Worm (Caenorhabditis elegans) whole organism, late embryonic: Measurements from ENCODE around the gene hpo-28.

Experiments used
- C08G9.2 ChIP-seq: sonication (generic microtip); optimal IDR thresholded peaks from 2 replicates; lab custom pipeline; 2016; ENCODE audit warnings: mild to moderate bottlenecking, missing genetic modification characterization, moderate library complexity, missing compliant biosample characterization
- C38D4.7 ChIP-seq: fragments of 200-800 bp; sonication (Bioruptor generic); optimal IDR thresholded peaks from 2 replicates; lab custom pipeline; 2018; ENCODE audit warnings: mild to moderate bottlenecking, missing genetic modification characterization, moderate library complexity, missing compliant biosample characterization
- K09A11.1 ChIP-seq: sonication (generic microtip); optimal IDR thresholded peaks from 2 replicates; lab custom pipeline; 2017; ENCODE audit warnings: antibody characterized with exemption, mild to moderate bottlenecking, missing genetic modification characterization, missing compliant biosample characterization; ENCODE audit not compliant: insufficient read depth
- ceh-18 ChIP-seq: sonication (generic microtip); optimal IDR thresholded peaks from 2 replicates; lab custom pipeline; 2016; ENCODE audit warnings: missing genetic modification characterization, missing compliant biosample characterization
- ceh-19 ChIP-seq: fragments of 200-800 bp; sonication (Bioruptor generic); optimal IDR thresholded peaks from 2 replicates; lab custom pipeline; 2018; ENCODE audit warnings: mild to moderate bottlenecking, missing genetic modification characterization, missing compliant biosample characterization
- ceh-22 ChIP-seq: sonication (generic microtip); optimal IDR thresholded peaks from 2 replicates; lab custom pipeline; 2017; ENCODE audit warnings: missing biosample characterization, missing genetic modification characterization
- ceh-24 ChIP-seq: sonication (generic microtip); optimal IDR thresholded peaks from 2 replicates; lab custom pipeline; 2016; ENCODE audit warnings: mild to moderate bottlenecking, missing genetic modification characterization, missing compliant biosample characterization
- ceh-31 ChIP-seq: sonication (generic microtip); optimal IDR thresholded peaks from 2 replicates; lab custom pipeline; 2016; ENCODE audit warnings: missing genetic modification characterization, missing compliant biosample characterization
- ceh-34 ChIP-seq: sonication (generic microtip); optimal IDR thresholded peaks from 2 replicates; lab custom pipeline; 2016; ENCODE audit warnings: mild to moderate bottlenecking, missing genetic modification characterization, missing compliant biosample characterization
- ceh-48 ChIP-seq: sonication (generic microtip); optimal IDR thresholded peaks from 2 replicates; lab custom pipeline; 2016; ENCODE audit warnings: missing genetic modification characterization, inconsistent platforms, missing compliant biosample characterization
- dmd-4 ChIP-seq: sonication (generic microtip); optimal IDR thresholded peaks from 2 replicates; lab custom pipeline; 2016; ENCODE audit warnings: borderline replicate concordance, missing genetic modification characterization, missing compliant biosample characterization
- dve-1 ChIP-seq: sonication (generic microtip); optimal IDR thresholded peaks from 2 replicates; lab custom pipeline; 2017; ENCODE audit warnings: antibody characterized with exemption, mild to moderate bottlenecking, missing genetic modification characterization, missing compliant biosample characterization
- elt-2 ChIP-seq: sonication (generic microtip); optimal IDR thresholded peaks from 2 replicates; lab custom pipeline; 2016; ENCODE audit warnings: missing genetic modification reagents, missing genetic modification characterization, missing compliant biosample characterization
- ets-4 ChIP-seq: sonication (generic microtip); optimal IDR thresholded peaks from 2 replicates; lab custom pipeline; 2016; ENCODE audit warnings: missing genetic modification characterization, missing compliant biosample characterization
- gmeb-2 ChIP-seq: sonication (generic microtip); optimal IDR thresholded peaks from 2 replicates; lab custom pipeline; 2016; ENCODE audit warnings: missing genetic modification characterization, inconsistent platforms, missing compliant biosample characterization
- hlh-15 ChIP-seq: sonication (generic microtip); optimal IDR thresholded peaks from 2 replicates; lab custom pipeline; 2016; ENCODE audit warnings: missing genetic modification characterization, missing compliant biosample characterization
- hlh-30 ChIP-seq: sonication (generic microtip); optimal IDR thresholded peaks from 2 replicates; lab custom pipeline; 2017; ENCODE audit warnings: antibody characterized with exemption, missing genetic modification characterization, missing compliant biosample characterization; ENCODE audit not compliant: insufficient read depth
- hlh-6 ChIP-seq: sonication (generic microtip); optimal IDR thresholded peaks from 2 replicates; lab custom pipeline; 2016; ENCODE audit warnings: missing genotype, missing genetic modification characterization, missing compliant biosample characterization
- lim-6 ChIP-seq: sonication (generic microtip); optimal IDR thresholded peaks from 2 replicates; lab custom pipeline; 2016; ENCODE audit warnings: missing genetic modification characterization, missing compliant biosample characterization
- madf-2 ChIP-seq: sonication (generic microtip); optimal IDR thresholded peaks from 2 replicates; lab custom pipeline; 2017; ENCODE audit warnings: missing genetic modification characterization, missing compliant biosample characterization
- mec-3 ChIP-seq: sonication (generic microtip); optimal IDR thresholded peaks from 2 replicates; lab custom pipeline; 2016; ENCODE audit warnings: borderline replicate concordance, missing genetic modification characterization, missing compliant biosample characterization
- nfya-1 ChIP-seq: sonication (generic microtip); optimal IDR thresholded peaks from 2 replicates; lab custom pipeline; 2017; ENCODE audit warnings: missing genetic modification characterization, mild to moderate bottlenecking, missing compliant biosample characterization, antibody characterized with exemption, moderate library complexity
- npax-4 ChIP-seq: sonication (generic microtip); optimal IDR thresholded peaks from 2 replicates; lab custom pipeline; 2016; ENCODE audit warnings: missing genetic modification characterization, missing compliant biosample characterization
- odd-2 ChIP-seq: sonication (generic microtip); optimal IDR thresholded peaks from 2 replicates; lab custom pipeline; 2017; ENCODE audit warnings: antibody characterized with exemption, mild to moderate bottlenecking, missing genetic modification characterization, missing compliant biosample characterization
- pag-3 ChIP-seq: sonication (generic microtip); optimal IDR thresholded peaks from 2 replicates; lab custom pipeline; 2016; ENCODE audit warnings: missing compliant biosample characterization, missing genetic modification characterization, borderline replicate concordance
- pax-1 ChIP-seq: fragments of 150-350 bp; optimal IDR thresholded peaks from 2 replicates; lab custom pipeline; 2014; ENCODE audit warnings: missing biosample characterization, missing genetic modification characterization
- pros-1 ChIP-seq: fragments of 150-350 bp; optimal IDR thresholded peaks from 2 replicates; lab custom pipeline; 2014; ENCODE audit warnings: missing biosample characterization, missing genetic modification reagents, missing genetic modification characterization
- rnt-1 ChIP-seq: sonication (generic microtip); optimal IDR thresholded peaks from 2 replicates; lab custom pipeline; 2016; ENCODE audit warnings: missing genetic modification characterization, missing compliant biosample characterization
- sdc-2 ChIP-seq: sonication (generic microtip); optimal IDR thresholded peaks from 2 replicates; lab custom pipeline; 2016; ENCODE audit warnings: missing genotype, missing genetic modification characterization, missing compliant biosample characterization
- syd-9 ChIP-seq: sonication (generic microtip); optimal IDR thresholded peaks from 2 replicates; lab custom pipeline; 2016; ENCODE audit warnings: mild to moderate bottlenecking, missing genetic modification characterization, moderate library complexity, missing compliant biosample characterization
- tbx-2 ChIP-seq: sonication (generic microtip); optimal IDR thresholded peaks from 2 replicates; lab custom pipeline; 2016; ENCODE audit warnings: missing genetic modification characterization, missing compliant biosample characterization
- ttx-3 ChIP-seq: sonication (generic microtip); optimal IDR thresholded peaks from 2 replicates; lab custom pipeline; 2016; ENCODE audit warnings: missing genetic modification reagents, missing genetic modification characterization, missing compliant biosample characterization
- unc-42 ChIP-seq: sonication (generic microtip); optimal IDR thresholded peaks from 2 replicates; lab custom pipeline; 2016; ENCODE audit warnings: missing genotype, missing genetic modification characterization, missing compliant biosample characterization
- unc-55 ChIP-seq: sonication (generic microtip); optimal IDR thresholded peaks from 2 replicates; lab custom pipeline; 2017; ENCODE audit warnings: missing biosample characterization, missing genetic modification reagents, missing genetic modification characterization

hpo-28 gene

DNA sequence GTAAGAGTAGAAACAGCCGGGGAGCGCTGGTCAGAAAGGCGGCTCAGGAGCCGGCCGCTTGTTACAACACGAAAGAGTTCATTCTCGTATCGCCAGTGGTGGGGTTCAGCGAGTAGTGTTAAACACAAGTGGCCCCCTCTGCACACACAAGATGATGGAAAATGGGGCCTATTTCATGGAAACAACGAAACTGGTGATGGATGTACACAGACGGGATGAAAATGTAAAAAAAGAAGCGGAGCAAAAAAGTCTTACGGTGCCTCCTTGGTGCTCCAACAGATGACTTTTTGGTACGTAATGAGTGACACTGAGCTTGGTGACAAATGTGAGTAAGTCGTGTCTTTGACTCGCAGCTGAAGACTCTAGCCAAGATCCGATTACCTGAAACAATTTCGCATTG is 1.1 kb downstream of the hpo-28 start:
- no peak for TF ChIP-seq hlh-30 (tag; lab: Kevin White, UChicago)
- peak; percentile 8 for TF ChIP-seq ceh-34 (tag; lab: Kevin White, UChicago)
- TF ChIP-seq lim-6: no peak
- TF ChIP-seq ceh-19 (GFP tag; lab: Kevin White, UChicago): peak; percentile 29

DNA sequence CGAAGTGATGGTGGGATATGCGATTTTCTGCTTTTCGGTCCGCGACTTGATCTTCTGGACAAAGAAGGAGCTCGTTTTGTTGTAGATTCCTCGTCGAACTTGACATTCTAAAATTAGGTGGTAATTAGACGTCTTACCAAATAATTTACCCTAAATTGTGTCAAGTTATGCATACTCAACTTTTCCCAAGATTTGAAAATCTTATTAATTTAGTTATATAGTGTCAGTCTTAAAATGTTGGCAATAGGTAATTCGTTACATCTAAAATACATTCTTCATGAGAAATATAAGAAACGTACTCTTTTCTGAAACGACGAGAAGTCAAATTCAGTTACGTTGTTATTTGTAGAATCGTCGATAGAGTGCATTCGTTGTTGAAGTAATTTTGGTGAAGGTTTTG is 1.6 kb downstream of the hpo-28 start:
- TF ChIP-seq C38D4.7 (GFP tag; lab: Kevin White, UChicago) (no peak), C08G9.2 (tag; lab: Kevin White, UChicago) (no peak), hlh-15 (no peak), ceh-22 (no peak), sdc-2 (tag; lab: Kevin White, UChicago) (no peak), dmd-4 (tag; lab: Kevin White, UChicago) (no peak), pax-1 (tag; lab: Kevin White, UChicago) (no peak), ceh-19 (GFP tag; lab: Kevin White, UChicago) (no peak), odd-2 (tag; lab: Kevin White, UChicago) (no peak), gmeb-2 (no peak), npax-4 (tag; lab: Kevin White, UChicago) (no peak), hlh-6 (tag; lab: Kevin White, UChicago) (no peak), syd-9 (tag; lab: Kevin White, UChicago) (no peak)

DNA sequence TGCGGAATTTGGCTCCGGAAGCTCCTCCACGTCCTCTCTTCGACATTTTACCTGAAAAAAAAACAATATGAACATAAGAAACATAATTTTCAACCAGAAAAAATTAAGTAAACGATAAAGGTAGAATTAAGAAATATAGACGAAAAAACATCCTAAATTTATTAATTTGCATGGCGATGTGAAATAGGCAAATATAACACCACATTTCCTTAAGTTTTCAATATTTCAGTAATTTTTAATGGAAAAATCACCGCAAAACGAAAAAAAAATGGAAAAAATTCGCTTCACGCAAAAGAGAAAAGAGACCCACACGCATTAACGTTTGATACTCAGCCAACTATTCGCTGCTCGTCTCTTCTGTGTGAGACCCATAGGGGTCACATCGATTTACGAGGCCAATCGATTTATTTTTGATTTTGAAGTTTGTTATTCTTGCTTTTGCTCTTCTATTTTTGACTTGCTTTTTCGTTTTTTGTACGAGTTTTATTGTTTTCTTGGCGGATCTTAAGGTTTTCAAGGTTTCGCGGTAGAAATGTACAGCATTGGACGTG is 3.0 kb downstream of the hpo-28 start, which contains the start of gene rpl-23:
Gene rpl-23, minus strand, starts transcription at position 51 of the 551 bp plus-strand sequence.
- TF ChIP-seq rnt-1: peak; percentile 5
- peak; percentile 47 for TF ChIP-seq K09A11.1 (tag; lab: Kevin White, UChicago)
- peak; percentile 98 for TF ChIP-seq ceh-48
- TF ChIP-seq pros-1 (tag; lab: Kevin White, UChicago): peak; percentile 11
- peak; percentile 87 for TF ChIP-seq nfya-1 (tag; lab: Kevin White, UChicago)
- TF ChIP-seq tbx-2: peak; percentile 29
- TF ChIP-seq unc-42 (tag; lab: Kevin White, UChicago): peak; percentile 78
- peak; percentile 56 for TF ChIP-seq hlh-30 (tag; lab: Kevin White, UChicago)
- TF ChIP-seq ceh-18 (tag; lab: Kevin White, UChicago): peak; percentile 60
- TF ChIP-seq sdc-2 (tag; lab: Kevin White, UChicago): no peak
- TF ChIP-seq ceh-31 (tag; lab: Kevin White, UChicago): peak; percentile 85
- TF ChIP-seq dve-1 (tag; lab: Kevin White, UChicago): peak; percentile 69
- no peak for TF ChIP-seq syd-9 (tag; lab: Kevin White, UChicago)
- TF ChIP-seq ets-4 (tag; lab: Kevin White, UChicago): peak; percentile 40
- TF ChIP-seq C38D4.7 (GFP tag; lab: Kevin White, UChicago): no peak
- TF ChIP-seq unc-55 (GFP tag; lab: Kevin White, UChicago): peak; percentile 71
- TF ChIP-seq ceh-24: no peak
- peak; percentile 46 for TF ChIP-seq ceh-34 (tag; lab: Kevin White, UChicago)
- no peak for TF ChIP-seq ttx-3 (tag; lab: Kevin White, UChicago)
- TF ChIP-seq elt-2 (tag; lab: Kevin White, UChicago): peak; percentile 24
- no peak for TF ChIP-seq pag-3 (tag; lab: Kevin White, UChicago)
- no peak for TF ChIP-seq mec-3 (tag; lab: Kevin White, UChicago)

DNA sequence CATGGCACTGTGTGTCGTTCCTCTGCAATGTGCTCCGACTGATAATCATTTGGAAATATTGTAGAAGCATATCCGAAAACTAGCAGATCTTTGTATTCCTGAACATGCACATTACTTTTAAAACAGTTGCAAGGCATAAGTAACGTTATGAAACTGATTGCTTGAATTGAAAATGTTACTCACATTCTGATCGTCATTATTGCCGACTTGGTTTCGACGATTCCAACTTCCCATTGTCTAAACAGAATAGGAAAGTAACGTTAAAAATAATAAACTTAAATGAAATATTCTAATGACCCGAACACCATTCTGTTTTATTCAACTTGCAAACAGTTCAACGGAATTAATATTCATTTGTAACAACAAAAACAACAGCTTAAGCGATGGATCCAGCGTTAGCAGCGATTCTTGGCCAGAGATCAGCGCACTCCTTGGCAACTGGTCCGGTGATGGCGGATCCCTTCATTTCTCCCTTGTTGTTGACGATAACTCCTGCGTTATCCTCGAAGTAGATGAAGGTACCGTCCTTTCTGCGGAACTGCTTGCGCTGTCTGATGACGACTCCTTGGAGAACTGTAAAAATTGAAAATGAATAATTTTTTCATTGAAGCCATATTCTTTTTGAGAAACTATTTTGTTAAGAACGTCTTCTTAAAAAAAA is 3.8 kb downstream of the hpo-28 start, which contains the start of gene swp-1:
Gene swp-1, minus strand, starts transcription at position 298 of the 661 bp plus-strand sequence.
- no peak for TF ChIP-seq ets-4 (tag; lab: Kevin White, UChicago)
- TF ChIP-seq pros-1 (tag; lab: Kevin White, UChicago): no peak
- TF ChIP-seq dve-1 (tag; lab: Kevin White, UChicago): no peak
- no peak for TF ChIP-seq C08G9.2 (tag; lab: Kevin White, UChicago)
- TF ChIP-seq madf-2: no peak
- TF ChIP-seq hlh-30 (tag; lab: Kevin White, UChicago): no peak
- TF ChIP-seq npax-4 (tag; lab: Kevin White, UChicago): no peak
